Worm (Caenorhabditis elegans): Measurements from ENCODE around the gene fubl-2.

- TF ChIP-seq gmeb-1 (tag; optimal IDR thresholded peaks at IDR 0.05) (no peak), unc-39 (tag; optimal IDR thresholded peaks at IDR 0.05) (no peak), snpc-4 (tag; optimal IDR thresholded peaks at IDR 0.05) (no peak), fos-1 (tag; optimal IDR thresholded peaks at IDR 0.05) (no peak), unc-62 (GFP tag; optimal IDR thresholded peaks at IDR 0.05) (no peak), elt-1 (tag; optimal IDR thresholded peaks at IDR 0.05) (no peak), nhr-11 (tag; optimal IDR thresholded peaks at IDR 0.05) (no peak), aly-2 (tag; optimal IDR thresholded peaks at IDR 0.05) (no peak), sem-4 (tag; optimal IDR thresholded peaks at IDR 0.05) (no peak), Y55F3AM.14 (GFP tag; optimal IDR thresholded peaks at IDR 0.05) (no peak), skn-1 (tag; optimal IDR thresholded peaks at IDR 0.05) (no peak), nhr-6 (tag; optimal IDR thresholded peaks at IDR 0.05) (no peak)
These were observed 3.5 kb upstream of the fubl-2 start, which contains the start of gene ZK418.2 for ce11 chrIII:7091042-7091441.
